Fruit fly (Drosophila melanogaster) whole organism, adult: ENCODE data around the gene CG31115.
A peak's percentile ranks its signal among the peaks of the same experiment; 100 is the strongest.

Experiments used
- CG11617 ChIP-seq: fragments of 200-800 bp; sonication (Bioruptor generic); optimal IDR thresholded peaks from 2 replicates; lab custom pipeline; 2017; ENCODE audit warnings: mild to moderate bottlenecking, missing biosample characterization, missing genetic modification reagents, missing genetic modification characterization
- CG12768 ChIP-seq: fragments of 200-800 bp; sonication (Bioruptor generic); optimal IDR thresholded peaks from 2 replicates; lab custom pipeline; 2017; ENCODE audit warnings: missing biosample characterization, missing genetic modification characterization, mild to moderate bottlenecking, moderate library complexity, missing genetic modification reagents
- CG14711 ChIP-seq: fragments of 200-800 bp; sonication (Bioruptor generic); optimal IDR thresholded peaks from 2 replicates; lab custom pipeline; 2018; ENCODE audit warnings: missing biosample characterization, mild to moderate bottlenecking, missing genetic modification characterization, moderate library complexity
- CG1620 ChIP-seq: fragments of 200-800 bp; sonication (Bioruptor generic); optimal IDR thresholded peaks from 2 replicates; lab custom pipeline; 2016; ENCODE audit warnings: missing biosample characterization, missing genetic modification characterization
- CG33017 ChIP-seq: fragments of 200-800 bp; sonication (Bioruptor generic); optimal IDR thresholded peaks from 2 replicates; lab custom pipeline; 2018; ENCODE audit warnings: missing biosample characterization, mild to moderate bottlenecking, missing genetic modification characterization, moderate library complexity
- CG5204 ChIP-seq: fragments of 200-800 bp; sonication (Bioruptor generic); optimal IDR thresholded peaks from 2 replicates; lab custom pipeline; 2016; ENCODE audit warnings: missing biosample characterization, missing genetic modification characterization
- CG7045 ChIP-seq: fragments of 200-800 bp; sonication (Bioruptor generic); optimal IDR thresholded peaks from 2 replicates; lab custom pipeline; 2017; ENCODE audit warnings: missing biosample characterization, mild to moderate bottlenecking, missing genetic modification characterization
- CG7101 ChIP-seq: fragments of 200-800 bp; sonication (Bioruptor generic); optimal IDR thresholded peaks from 2 replicates; lab custom pipeline; 2018; ENCODE audit warnings: missing biosample characterization, mild to moderate bottlenecking, missing genetic modification characterization, moderate library complexity
- Clk ChIP-seq: fragments of 200-800 bp; sonication (Bioruptor generic); optimal IDR thresholded peaks from 2 replicates; lab custom pipeline; 2017; ENCODE audit warnings: missing biosample characterization, missing genetic modification characterization
- Crg-1 ChIP-seq: fragments of 200-800 bp; sonication (Bioruptor generic); optimal IDR thresholded peaks from 2 replicates; lab custom pipeline; 2016; ENCODE audit warnings: missing biosample characterization, missing genetic modification characterization
- Hr96 ChIP-seq: fragments of 200-800 bp; sonication (Bioruptor generic); optimal IDR thresholded peaks from 2 replicates; lab custom pipeline; 2016; ENCODE audit warnings: missing biosample characterization, missing genetic modification characterization
- Mnt ChIP-seq: fragments of 200-800 bp; sonication (Bioruptor generic); optimal IDR thresholded peaks from 2 replicates; lab custom pipeline; 2016; ENCODE audit warnings: missing biosample characterization, mild to moderate bottlenecking, missing genetic modification characterization
- bab1 ChIP-seq: fragments of 200-800 bp; sonication (Bioruptor generic); optimal IDR thresholded peaks from 3 replicates; lab custom pipeline; 2019; ENCODE audit warnings: missing biosample characterization, mild to moderate bottlenecking, missing genetic modification characterization, moderate library complexity
- cic ChIP-seq: fragments of 200-800 bp; sonication (Bioruptor generic); optimal IDR thresholded peaks from 2 replicates; lab custom pipeline; 2017; ENCODE audit warnings: missing biosample characterization, mild to moderate bottlenecking, missing genetic modification characterization, moderate library complexity
- cnc ChIP-seq, 2 experiments: fragments of >200 bp; optimal IDR thresholded peaks; 2 replicates each; lab custom pipeline; 2017
- kay ChIP-seq: fragments of 200-800 bp; sonication (Bioruptor generic); peaks from one replicate; lab custom pipeline; 2016; ENCODE audit warnings: missing biosample characterization, missing genetic modification characterization, borderline replicate concordance
- ovo ChIP-seq: fragments of 200-800 bp; sonication (Bioruptor generic); optimal IDR thresholded peaks from 2 replicates; lab custom pipeline; 2016; ENCODE audit warnings: missing biosample characterization, missing genetic modification characterization
- pad ChIP-seq: fragments of 200-800 bp; sonication (Bioruptor generic); optimal IDR thresholded peaks from 3 replicates; lab custom pipeline; 2017; ENCODE audit warnings: missing biosample characterization, missing genetic modification characterization, mild to moderate bottlenecking, moderate library complexity, missing genetic modification reagents
- tj ChIP-seq: fragments of 200-800 bp; sonication (Bioruptor generic); optimal IDR thresholded peaks from 3 replicates; lab custom pipeline; 2017; ENCODE audit warnings: missing biosample characterization, mild to moderate bottlenecking, missing genetic modification characterization, moderate library complexity
- toe ChIP-seq: fragments of 200-800 bp; sonication (Bioruptor generic); optimal IDR thresholded peaks from 2 replicates; lab custom pipeline; 2016; ENCODE audit warnings: missing biosample characterization, missing genetic modification characterization

CG31115 gene

DNA sequence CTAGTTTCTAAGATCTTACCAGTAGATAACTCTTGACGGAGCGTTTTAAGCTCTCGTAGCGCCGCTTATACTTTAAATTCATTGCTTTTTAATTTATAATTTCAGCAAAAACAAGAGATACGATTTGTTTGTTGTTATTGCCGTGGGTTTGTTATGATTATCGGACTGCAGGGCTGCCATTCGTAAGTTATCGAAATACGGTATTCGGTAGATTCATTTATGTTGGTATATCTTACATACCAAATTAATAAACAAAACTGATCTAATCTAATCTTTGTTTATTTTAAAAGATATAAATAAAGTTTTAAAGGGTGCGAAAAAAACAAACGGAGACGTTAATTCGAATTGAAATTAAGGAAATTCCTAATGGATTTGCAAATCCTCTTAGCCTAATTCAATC is 19.3 kb downstream of the CG31115 start, which contains the start of the genes CG31111 and stac:
CG31111 (minus strand) TSS at position 162 of the 400 bp plus-strand sequence.
stac (plus strand) TSS at position 271 of the 400 bp plus-strand sequence.
- TF ChIP-seq CG7101 (tag; lab: Kevin White, UChicago) (peak; percentile 12), kay (GFP tag; lab: Kevin White, UChicago) (peak; percentile 89), CG33017 (peak; percentile 32), CG12768 (no peak), CG11617 (GFP tag; lab: Kevin White, UChicago) (peak; percentile 35), cic (no peak), pad (GFP tag; lab: Kevin White, UChicago) (no peak), Clk (no peak), Mnt (GFP tag; lab: Kevin White, UChicago) (peak; percentile 6), CG14711 (tag; lab: Kevin White, UChicago) (peak; percentile 9)

DNA sequence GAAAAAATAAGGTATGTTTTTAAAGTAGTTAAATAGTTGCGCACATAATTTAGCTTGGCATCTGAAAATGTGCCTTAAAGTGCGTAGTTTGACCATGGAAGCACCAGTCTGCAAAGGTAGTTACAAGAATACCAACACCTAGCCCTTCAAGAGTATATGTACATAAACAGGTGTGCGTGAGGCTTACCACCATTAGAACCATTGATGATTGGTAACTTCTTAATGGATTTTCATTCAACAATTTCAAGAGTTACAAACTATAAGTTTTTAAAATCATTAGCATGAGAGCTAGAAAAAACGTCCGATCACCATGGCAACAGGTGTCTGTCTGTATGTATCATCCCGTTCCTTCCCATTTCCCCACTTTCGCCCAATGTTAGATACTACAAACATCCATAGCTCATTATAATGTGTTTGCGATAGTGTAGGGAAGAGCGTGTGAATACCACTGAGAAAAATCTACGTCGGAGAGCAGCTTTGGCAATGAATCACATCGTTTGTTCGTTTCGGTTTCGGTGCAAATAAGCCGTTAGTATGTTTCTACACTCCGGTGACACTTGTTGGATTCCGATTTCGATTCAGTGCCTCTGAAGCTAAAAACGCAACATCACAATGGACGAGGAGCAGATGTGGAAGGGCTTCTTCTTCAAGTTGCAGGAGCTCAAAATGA is 19.9 kb downstream of the CG31115 start:
- TF ChIP-seq cic (peak; percentile 56), pad (GFP tag; lab: Kevin White, UChicago) (peak; percentile 93), ovo (GFP tag; lab: Kevin White, UChicago) (peak; percentile 86), Hr96 (GFP tag; lab: Kevin White, UChicago) (no peak), Crg-1 (no peak), CG1620 (GFP tag; lab: Kevin White, UChicago) (no peak), Mnt (GFP tag; lab: Kevin White, UChicago) (no peak), bab1 (no peak), CG12768 (peak; percentile 8), CG14711 (tag; lab: Kevin White, UChicago) (no peak), kay (GFP tag; lab: Kevin White, UChicago) (peak; percentile 86)

DNA sequence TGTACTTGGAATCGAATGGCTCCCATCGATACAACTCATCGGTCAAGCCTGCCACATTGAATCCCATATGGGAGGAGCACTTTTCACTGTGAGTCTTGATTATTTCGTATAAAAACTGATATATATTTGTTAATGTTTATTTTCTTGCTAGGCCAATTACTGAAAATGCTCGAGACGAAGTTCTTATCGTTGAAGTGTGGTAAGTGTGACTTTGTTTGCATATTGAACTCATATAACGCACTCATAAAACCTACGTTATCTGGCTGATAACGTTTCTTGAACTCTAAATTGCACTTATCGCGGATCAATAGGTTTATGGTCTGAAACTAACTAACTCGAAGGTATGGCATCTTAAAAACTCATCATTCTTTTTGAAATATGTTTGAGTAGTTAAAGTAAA is 23.7 kb downstream of the CG31115 start:
- no peak for TF ChIP-seq CG5204 (GFP tag; lab: Kevin White, UChicago)
- peak; percentile 7 for TF ChIP-seq kay (GFP tag; lab: Kevin White, UChicago)

DNA sequence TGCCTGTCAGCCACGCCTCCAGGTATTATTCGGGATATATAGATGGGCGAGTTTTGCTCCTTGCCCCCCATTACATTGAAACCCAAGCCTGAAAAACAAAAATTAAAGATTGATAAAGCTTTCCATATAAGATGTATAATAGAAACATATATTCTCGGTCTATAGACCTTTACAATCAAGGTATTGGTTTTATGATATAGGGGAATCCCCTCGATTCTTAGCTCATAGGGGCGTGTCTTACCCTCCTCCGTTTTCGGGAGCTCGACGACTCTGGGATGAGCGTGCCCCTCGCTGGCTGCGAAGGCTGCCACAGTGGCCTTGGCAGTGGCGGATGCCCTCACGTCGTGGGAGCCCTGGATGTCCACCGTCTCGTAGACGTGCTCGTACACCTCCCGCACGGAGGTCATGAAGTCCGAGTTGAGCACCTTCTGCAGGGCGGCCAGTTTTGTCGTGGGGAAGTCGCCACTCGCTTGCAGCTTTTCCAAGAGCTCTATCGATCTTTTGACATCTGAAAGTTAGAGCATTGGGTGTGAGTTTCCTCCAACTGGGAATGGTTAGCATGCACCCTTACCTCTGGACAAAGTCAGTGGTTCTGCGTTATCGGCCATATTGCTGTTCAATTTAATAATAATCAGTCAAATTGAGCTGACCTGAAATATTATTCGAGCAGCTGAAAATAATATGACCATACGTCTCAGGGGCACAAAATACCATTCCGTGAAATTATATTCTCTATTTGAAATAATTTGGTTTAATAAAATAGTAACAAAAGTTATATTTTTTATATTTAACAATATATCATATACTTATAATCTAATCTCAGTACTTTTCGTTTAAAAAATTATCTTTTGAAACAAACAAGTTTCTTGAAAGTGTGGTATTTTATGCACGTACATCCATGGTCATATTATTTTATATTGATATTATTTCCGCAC is 28.4 kb downstream of the CG31115 start, which contains the start of the genes veli and PQBP1:
veli (minus strand) TSS at position 685 of the 935 bp plus-strand sequence.
PQBP1 (plus strand) TSS at position 885 of the 935 bp plus-strand sequence.
- no peak for TF ChIP-seq ovo (GFP tag; lab: Kevin White, UChicago)
- TF ChIP-seq CG14711 (tag; lab: Kevin White, UChicago), result peak; percentile 18

DNA sequence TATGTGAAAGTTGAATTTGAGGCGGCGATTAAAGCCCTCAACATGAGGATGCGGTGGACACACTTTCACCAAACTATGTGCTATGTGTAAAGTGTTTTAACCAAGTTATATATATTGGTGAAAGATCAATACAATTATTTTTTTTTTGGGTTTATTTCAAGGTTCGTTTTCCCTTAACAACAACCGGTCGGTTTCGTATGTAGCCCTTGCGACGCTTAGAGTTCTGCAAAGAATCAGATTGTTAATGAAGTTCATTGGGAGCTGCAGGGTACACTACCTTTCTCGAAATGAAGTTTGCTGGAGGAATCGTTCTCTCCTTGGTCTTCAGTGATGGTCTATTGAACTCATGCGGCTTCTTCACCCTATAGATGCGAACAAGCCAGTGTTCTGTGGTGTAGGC is 30.1 kb downstream of the CG31115 start:
- TF ChIP-seq pad (GFP tag; lab: Kevin White, UChicago) (no peak), CG1620 (GFP tag; lab: Kevin White, UChicago) (no peak), CG12768 (no peak), toe (GFP tag; lab: Kevin White, UChicago) (no peak), CG14711 (tag; lab: Kevin White, UChicago) (no peak), Crg-1 (no peak), bab1 (no peak), Hr96 (GFP tag; lab: Kevin White, UChicago) (no peak), cic (no peak), CG11617 (GFP tag; lab: Kevin White, UChicago) (no peak), Clk (no peak), CG33017 (no peak), Mnt (GFP tag; lab: Kevin White, UChicago) (no peak), tj (GFP tag; lab: Kevin White, UChicago) (no peak), kay (GFP tag; lab: Kevin White, UChicago) (no peak), CG5204 (GFP tag; lab: Kevin White, UChicago) (no peak), CG7045 (GFP tag; lab: Kevin White, UChicago) (no peak), CG7101 (tag; lab: Kevin White, UChicago) (no peak), ovo (GFP tag; lab: Kevin White, UChicago) (no peak)

DNA sequence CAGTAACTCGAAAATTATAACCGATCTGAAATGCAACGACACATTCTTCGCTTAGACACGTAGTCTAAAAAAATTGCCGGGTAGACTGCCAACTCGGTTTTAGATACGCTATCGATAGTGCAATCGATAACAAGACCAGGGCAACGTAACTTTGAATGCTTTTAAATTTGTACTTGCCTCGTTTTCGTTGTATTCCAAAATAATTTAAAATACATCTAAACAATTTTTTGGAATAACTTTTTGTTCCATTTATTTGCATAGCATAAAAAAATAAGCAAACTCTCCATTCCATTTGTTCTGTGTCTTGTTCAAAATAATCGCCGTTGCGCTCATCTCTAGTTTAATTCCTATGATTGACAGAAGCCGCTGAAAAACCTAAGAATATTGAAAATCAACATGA is 32.8 kb downstream of the CG31115 start, which contains the start of the genes Stt3B and CG11839:
Stt3B (minus strand) TSS at position 69 of the 400 bp plus-strand sequence.
CG11839 (plus strand) TSS at position 359 of the 400 bp plus-strand sequence.
- TF ChIP-seq CG5204 (GFP tag; lab: Kevin White, UChicago), result no peak
- TF ChIP-seq CG7101 (tag; lab: Kevin White, UChicago), result peak; percentile 76
- peak; percentile 84 for TF ChIP-seq bab1
- TF ChIP-seq ovo (GFP tag; lab: Kevin White, UChicago), result peak; percentile 45
- peak; percentile 88 for TF ChIP-seq toe (GFP tag; lab: Kevin White, UChicago)
- TF ChIP-seq cnc (optimal IDR thresholded peaks at IDR 0.05; lab: Kevin White, UChicago), result no peak
- TF ChIP-seq Crg-1, result peak; percentile 45
- TF ChIP-seq tj (GFP tag; lab: Kevin White, UChicago), result peak; percentile 56
- peak; percentile 82 for TF ChIP-seq Mnt (GFP tag; lab: Kevin White, UChicago)
- no peak for TF ChIP-seq Hr96 (GFP tag; lab: Kevin White, UChicago)
- TF ChIP-seq CG7045 (GFP tag; lab: Kevin White, UChicago), result peak; percentile 54
- TF ChIP-seq kay (GFP tag; lab: Kevin White, UChicago), result no peak
- TF ChIP-seq CG14711 (tag; lab: Kevin White, UChicago), result peak; percentile 69
- peak; percentile 77 for TF ChIP-seq CG11617 (GFP tag; lab: Kevin White, UChicago)
- peak; percentile 51 for TF ChIP-seq Clk
- TF ChIP-seq CG1620 (GFP tag; lab: Kevin White, UChicago), result peak; percentile 88
- TF ChIP-seq cic, result no peak
- TF ChIP-seq CG12768, result peak; percentile 33
- TF ChIP-seq CG33017, result peak; percentile 48
- peak; percentile 46 for TF ChIP-seq pad (GFP tag; lab: Kevin White, UChicago)
